Fruit fly (Drosophila melanogaster) whole organism, embryonic: ENCODE measurements around the gene NT1.

Experiments
- Atf6 ChIP-seq: fragments of 200-800 bp; sonication (Bioruptor generic); IDR thresholded peaks from 2 replicates; pipeline ENCODE4 v1.3.6; 2022; ENCODE audit warnings: missing biosample characterization, missing genetic modification characterization
- CG10274 ChIP-seq: fragments of 200-800 bp; sonication (Bioruptor generic); optimal IDR thresholded peaks from 3 replicates; lab custom pipeline; 2017; ENCODE audit warnings: missing biosample characterization, mild to moderate bottlenecking, missing genetic modification characterization
- CG10979 ChIP-seq: fragments of 200-800 bp; sonication (Bioruptor generic); optimal IDR thresholded peaks from 2 replicates; lab custom pipeline; 2018; ENCODE audit warnings: missing biosample characterization, mild to moderate bottlenecking, missing genetic modification characterization, moderate library complexity
- CG12299 ChIP-seq: fragments of 200-800 bp; sonication (Bioruptor generic); optimal IDR thresholded peaks from 2 replicates; lab custom pipeline; 2018; ENCODE audit warnings: missing biosample characterization, mild to moderate bottlenecking, missing genetic modification characterization
- CG13296 ChIP-seq: fragments of 200-800 bp; sonication (Bioruptor generic); optimal IDR thresholded peaks from 3 replicates; lab custom pipeline; 2018; ENCODE audit warnings: missing biosample characterization, mild to moderate bottlenecking, missing genetic modification characterization
- CG16813 ChIP-seq: fragments of 200-800 bp; sonication (Bioruptor generic); IDR thresholded peaks from 3 replicates; pipeline ENCODE4 v1.3.6; 2022; ENCODE audit warnings: missing biosample characterization, missing genetic modification characterization; ENCODE audit not compliant: partially characterized antibody
- CG1792 ChIP-seq: fragments of 200-800 bp; sonication (Bioruptor generic); optimal IDR thresholded peaks from 2 replicates; lab custom pipeline; 2016; ENCODE audit warnings: missing biosample characterization, missing genetic modification characterization
- CG32772 ChIP-seq: fragments of 200-800 bp; sonication (Bioruptor generic); IDR thresholded peaks from 2 replicates; pipeline ENCODE4 v1.3.6; 2022; ENCODE audit warnings: missing biosample characterization, missing genetic modification characterization
- CG5180 ChIP-seq: fragments of 200-800 bp; sonication (Bioruptor generic); optimal IDR thresholded peaks from 3 replicates; lab custom pipeline; 2017; ENCODE audit warnings: missing biosample characterization, missing genetic modification characterization, mild to moderate bottlenecking, moderate library complexity, missing genetic modification reagents
- CHES-1-like ChIP-seq: fragments of 200-800 bp; sonication (Bioruptor generic); optimal IDR thresholded peaks from 2 replicates; lab custom pipeline; 2016; ENCODE audit warnings: missing biosample characterization, missing genetic modification characterization
- D19B ChIP-seq: fragments of 200-800 bp; sonication (Bioruptor generic); optimal IDR thresholded peaks from 2 replicates; lab custom pipeline; 2017; ENCODE audit warnings: missing biosample characterization, mild to moderate bottlenecking, missing genetic modification characterization
- Dbx ChIP-seq: fragments of 200-800 bp; sonication (Bioruptor generic); IDR thresholded peaks from 3 replicates; pipeline ENCODE4 v1.3.6; 2022; ENCODE audit warnings: missing biosample characterization, missing genetic modification characterization
- Dip3 ChIP-seq: fragments of 200-800 bp; sonication (Bioruptor generic); optimal IDR thresholded peaks from 3 replicates; lab custom pipeline; 2016; ENCODE audit warnings: missing biosample characterization, missing genetic modification characterization
- Gsc ChIP-seq: fragments of 200-800 bp; sonication (Bioruptor generic); IDR thresholded peaks from 2 replicates; pipeline ENCODE4 v1.3.6; 2022; ENCODE audit warnings: missing biosample characterization, missing genetic modification characterization
- HLH54F ChIP-seq: fragments of 200-800 bp; sonication (Bioruptor generic); optimal IDR thresholded peaks from 3 replicates; lab custom pipeline; 2016; ENCODE audit warnings: missing biosample characterization, missing genetic modification characterization
- HLHmδ ChIP-seq: fragments of 200-800 bp; sonication (Bioruptor generic); optimal IDR thresholded peaks from 2 replicates; lab custom pipeline; 2018; ENCODE audit warnings: missing biosample characterization, mild to moderate bottlenecking, missing genetic modification characterization, moderate library complexity
- Hand ChIP-seq: fragments of 200-800 bp; sonication (Bioruptor generic); optimal IDR thresholded peaks from 2 replicates; lab custom pipeline; 2017; ENCODE audit warnings: mild to moderate bottlenecking, missing biosample characterization, missing genetic modification reagents, missing genetic modification characterization
- Mes4 ChIP-seq: fragments of 200-800 bp; sonication (Bioruptor generic); optimal IDR thresholded peaks from 2 replicates; lab custom pipeline; 2016; ENCODE audit warnings: missing biosample characterization, missing genetic modification characterization
- Myb ChIP-seq: fragments of 200-800 bp; sonication (Bioruptor generic); optimal IDR thresholded peaks from 2 replicates; lab custom pipeline; 2016; ENCODE audit warnings: missing biosample characterization, missing genetic modification characterization
- Neu2 ChIP-seq: fragments of 200-800 bp; sonication (Bioruptor generic); optimal IDR thresholded peaks from 3 replicates; lab custom pipeline; 2016; ENCODE audit warnings: missing biosample characterization, missing genetic modification characterization, borderline replicate concordance
- Nf-YB ChIP-seq: fragments of 200-800 bp; sonication (Bioruptor generic); optimal IDR thresholded peaks from 3 replicates; lab custom pipeline; 2019; ENCODE audit warnings: missing biosample characterization, mild to moderate bottlenecking, missing genetic modification characterization, moderate library complexity
- Sox100B ChIP-seq: fragments of 200-800 bp; sonication (Bioruptor generic); optimal IDR thresholded peaks from 3 replicates; lab custom pipeline; 2018; ENCODE audit warnings: missing biosample characterization, mild to moderate bottlenecking, missing genetic modification characterization
- ara ChIP-seq: fragments of 200-800 bp; sonication (Bioruptor generic); IDR thresholded peaks from 2 replicates; pipeline ENCODE4 v1.3.6; 2022; ENCODE audit warnings: missing biosample characterization, missing genetic modification characterization
- bbx ChIP-seq: fragments of 200-800 bp; sonication (Bioruptor generic); IDR thresholded peaks from 2 replicates; pipeline ENCODE4 v1.3.6; 2022; ENCODE audit warnings: missing biosample characterization, missing genetic modification characterization; ENCODE audit not compliant: partially characterized antibody
- cato ChIP-seq: fragments of 200-800 bp; sonication (Bioruptor generic); optimal IDR thresholded peaks from 2 replicates; lab custom pipeline; 2016; ENCODE audit warnings: missing biosample characterization, missing genetic modification characterization, borderline replicate concordance
- croc ChIP-seq: fragments of 200-800 bp; sonication (Bioruptor generic); conservative IDR thresholded peaks from 3 replicates; pipeline ENCODE4 v1.3.6; 2022; ENCODE audit warnings: missing biosample characterization, missing genetic modification characterization
- esg ChIP-seq: fragments of 200-800 bp; sonication (Bioruptor generic); conservative IDR thresholded peaks from 2 replicates; pipeline ENCODE4 v1.3.6; 2022; ENCODE audit warnings: missing biosample characterization, missing genetic modification characterization
- eve ChIP-seq, 2 experiments: fragments of >200 bp; optimal IDR thresholded peaks; 2 replicates each; lab custom pipeline; 2017; ENCODE audit warnings: missing biosample characterization in 2 of 2, missing genetic modification characterization in 2 of 2
- ftz-f1 ChIP-seq: fragments of 200-800 bp; sonication (Bioruptor generic); optimal IDR thresholded peaks from 2 replicates; lab custom pipeline; 2016; ENCODE audit warnings: missing biosample characterization, missing genetic modification characterization
- gcm ChIP-seq: fragments of 200-800 bp; sonication (Bioruptor generic); optimal IDR thresholded peaks from 2 replicates; lab custom pipeline; 2019; ENCODE audit warnings: missing biosample characterization, mild to moderate bottlenecking, missing genetic modification characterization, moderate library complexity
- hbn ChIP-seq: fragments of 200-800 bp; sonication (Bioruptor generic); IDR thresholded peaks from 2 replicates; pipeline ENCODE4 v1.3.6; 2022; ENCODE audit warnings: missing biosample characterization, missing genetic modification characterization; ENCODE audit not compliant: partially characterized antibody
- hth ChIP-seq: fragments of >200 bp; optimal IDR thresholded peaks from 2 replicates; lab custom pipeline; 2017; ENCODE audit warnings: inconsistent platforms
- klu ChIP-seq: fragments of 200-800 bp; sonication (Bioruptor generic); IDR thresholded peaks from 2 replicates; pipeline ENCODE4 v1.3.6; 2022; ENCODE audit warnings: missing biosample characterization, missing genetic modification characterization
- phol ChIP-seq: fragments of 200-800 bp; sonication (Bioruptor generic); optimal IDR thresholded peaks from 3 replicates; lab custom pipeline; 2018; ENCODE audit warnings: missing biosample characterization, mild to moderate bottlenecking, missing genetic modification characterization, moderate library complexity
- pzg ChIP-seq: fragments of 200-800 bp; sonication (Bioruptor generic); optimal IDR thresholded peaks from 3 replicates; lab custom pipeline; 2018; ENCODE audit warnings: missing biosample characterization, mild to moderate bottlenecking, missing genetic modification characterization, moderate library complexity
- sd ChIP-seq: fragments of 200-800 bp; sonication (Bioruptor generic); optimal IDR thresholded peaks from 3 replicates; lab custom pipeline; 2018; ENCODE audit warnings: missing biosample characterization, mild to moderate bottlenecking, missing genetic modification characterization, moderate library complexity
- sens-2 ChIP-seq: fragments of 200-800 bp; sonication (Bioruptor generic); IDR thresholded peaks from 2 replicates; pipeline ENCODE4 v1.3.6; 2022; ENCODE audit warnings: missing biosample characterization, missing genetic modification characterization
- sisA ChIP-seq: fragments of 200-800 bp; sonication (Bioruptor generic); IDR thresholded peaks from 2 replicates; pipeline ENCODE4 v1.3.6; 2022; ENCODE audit warnings: missing biosample characterization, missing genetic modification characterization
- slbo ChIP-seq: fragments of 200-800 bp; sonication (Bioruptor generic); IDR thresholded peaks from 2 replicates; pipeline ENCODE4 v1.3.6; 2022; ENCODE audit warnings: missing biosample characterization, missing genetic modification characterization
- toy ChIP-seq: fragments of 200-800 bp; sonication (Bioruptor generic); IDR thresholded peaks from 2 replicates; pipeline ENCODE4 v1.3.6; 2022; ENCODE audit warnings: missing biosample characterization, missing genetic modification characterization
- trh ChIP-seq: fragments of 200-800 bp; sonication (Bioruptor generic); optimal IDR thresholded peaks from 2 replicates; lab custom pipeline; 2016; ENCODE audit warnings: missing biosample characterization, missing genetic modification characterization
- unpg ChIP-seq: fragments of 200-800 bp; sonication (Bioruptor generic); optimal IDR thresholded peaks from 3 replicates; lab custom pipeline; 2018; ENCODE audit warnings: missing biosample characterization, mild to moderate bottlenecking, missing genetic modification characterization, moderate library complexity
- usp ChIP-seq: fragments of >200 bp; optimal IDR thresholded peaks from 2 replicates; lab custom pipeline; 2017; ENCODE audit warnings: missing biosample characterization, missing genetic modification characterization
- zen ChIP-seq: fragments of 200-800 bp; sonication (Bioruptor generic); optimal IDR thresholded peaks from 3 replicates; lab custom pipeline; 2018; ENCODE audit warnings: missing biosample characterization, mild to moderate bottlenecking, missing genetic modification characterization, moderate library complexity
- zfh1 ChIP-seq: fragments of 200-800 bp; sonication (Bioruptor generic); IDR thresholded peaks from 3 replicates; pipeline ENCODE4 v1.3.6; 2022; ENCODE audit warnings: missing biosample characterization, missing genetic modification characterization

The NT1 gene

dm6 chr3L:4553395-4553794, 45.2 kb upstream of the NT1 start (continued):
- TF ChIP-seq trh: no peak
- no peak for TF ChIP-seq eve (GFP tag; optimal IDR thresholded peaks at IDR 0.05; lab: Kevin White, UChicago)
- no peak for TF ChIP-seq CG13296 (GFP tag; lab: Kevin White, UChicago)
- TF ChIP-seq unpg (GFP tag; lab: Kevin White, UChicago): no peak
- peak; percentile 73 for TF ChIP-seq zen
- no peak for TF ChIP-seq bbx (GFP tag; lab: Robert Waterston, UW)
- peak; percentile 60 for TF ChIP-seq pzg (GFP tag; lab: Kevin White, UChicago)
- TF ChIP-seq zfh1 (GFP tag; lab: Robert Waterston, UW): no peak
- no peak for TF ChIP-seq Dbx (GFP tag; lab: Robert Waterston, UW)
- TF ChIP-seq usp: no peak
- no peak for TF ChIP-seq Nf-YB (GFP tag; lab: Kevin White, UChicago)
- TF ChIP-seq hbn: no peak
- TF ChIP-seq hth (lab: Kevin White, UChicago): no peak
- no peak for TF ChIP-seq HLH54F (GFP tag; lab: Kevin White, UChicago)
- TF ChIP-seq toy (GFP tag; lab: Robert Waterston, UW): no peak
- no peak for TF ChIP-seq Dip3 (GFP tag; lab: Kevin White, UChicago)
- no peak for TF ChIP-seq sens-2 (GFP tag; lab: Robert Waterston, UW)
- TF ChIP-seq CG10274: no peak
- no peak for TF ChIP-seq CG5180 (GFP tag; lab: Kevin White, UChicago)
- TF ChIP-seq gcm: no peak
- no peak for TF ChIP-seq Gsc (GFP tag; lab: Robert Waterston, UW)
- no peak for TF ChIP-seq Sox100B (GFP tag; lab: Kevin White, UChicago)
- TF ChIP-seq cato: no peak
- no peak for TF ChIP-seq Atf6 (GFP tag; lab: Robert Waterston, UW)
- TF ChIP-seq ftz-f1: no peak
- TF ChIP-seq HLHmδ: no peak
- no peak for TF ChIP-seq Hand (GFP tag; lab: Kevin White, UChicago)
- TF ChIP-seq klu (GFP tag; lab: Robert Waterston, UW): no peak
- no peak for TF ChIP-seq Neu2 (GFP tag; lab: Kevin White, UChicago)
- TF ChIP-seq CHES-1-like (GFP tag; lab: Kevin White, UChicago): peak; percentile 14
- peak; percentile 47 for TF ChIP-seq phol (tag; lab: Kevin White, UChicago)
- no peak for TF ChIP-seq Mes4 (GFP tag; lab: Kevin White, UChicago)
- TF ChIP-seq croc: no peak
- peak; percentile 14; the same call in 1 of the 2 replicates for TF ChIP-seq slbo (GFP tag; lab: Robert Waterston, UW)
- TF ChIP-seq CG12299 (tag; lab: Kevin White, UChicago): no peak
- no peak for TF ChIP-seq CG10979
- TF ChIP-seq CG32772 (GFP tag; lab: Robert Waterston, UW): no peak
- TF ChIP-seq esg (GFP tag; lab: Robert Waterston, UW): no peak
- TF ChIP-seq CG1792 (GFP tag; lab: Kevin White, UChicago): no peak
- peak; percentile 4; the same call in 1 of the 2 replicates for TF ChIP-seq sisA (GFP tag; lab: Robert Waterston, UW)
- no peak for TF ChIP-seq sd (tag; lab: Kevin White, UChicago)
- peak; percentile 94 for TF ChIP-seq Myb (GFP tag; lab: Kevin White, UChicago)
- no peak for TF ChIP-seq D19B (GFP tag; lab: Kevin White, UChicago)
- TF ChIP-seq ara (GFP tag; lab: Robert Waterston, UW): no peak
- TF ChIP-seq CG16813: peak; percentile 37; the same call in 1 of the 3 replicates
